Fruit fly (Drosophila melanogaster): ENCODE measurements around the gene Pbp95.
A peak's percentile ranks its signal among the peaks of the same experiment; 100 is the strongest.

The Pbp95 gene

DNA sequence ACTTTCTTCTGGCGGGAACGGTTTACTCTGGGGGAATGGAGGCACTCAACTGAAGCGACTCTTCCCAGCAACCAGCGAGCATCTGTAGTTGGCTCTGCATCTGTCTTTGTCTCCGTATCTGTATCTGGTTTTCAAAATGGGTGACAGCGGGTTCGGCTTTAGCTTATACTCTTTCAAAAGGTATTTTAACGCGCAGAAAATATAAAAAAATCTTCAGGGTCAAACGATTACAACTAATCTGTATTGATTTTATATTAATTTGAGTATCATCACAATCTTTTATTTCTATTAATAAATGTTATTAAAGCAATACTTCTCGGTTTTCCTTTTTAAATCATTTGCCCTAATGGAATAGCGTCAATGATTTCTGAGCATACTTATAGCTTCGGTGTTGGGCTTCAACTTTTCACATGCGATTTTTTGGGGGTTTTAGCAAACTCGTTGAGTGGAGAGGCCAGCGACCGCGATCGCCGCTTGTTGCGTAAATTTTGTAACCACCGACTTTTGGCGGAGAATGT, 16.0 kb downstream of the Pbp95 start, which contains the start of gene ImpE3 (continued):
- TF ChIP-seq dsx (GFP tag; optimal IDR thresholded peaks at IDR 0.05; ENCODE audit: poor library complexity, severe bottlenecking) = peak; percentile 16
- TF ChIP-seq CG4318 (GFP tag; optimal IDR thresholded peaks at IDR 0.05) = peak; percentile 3
- peak; percentile 81 for TF ChIP-seq lz (GFP tag; optimal IDR thresholded peaks at IDR 0.05)
- TF ChIP-seq CG1621 (tag; optimal IDR thresholded peaks at IDR 0.05) = no peak
- TF ChIP-seq CG6808 (GFP tag; optimal IDR thresholded peaks at IDR 0.05) = peak; percentile 37
- TF ChIP-seq ss (GFP tag; optimal IDR thresholded peaks at IDR 0.05) = peak in 1 of 2 experiments; percentile 2
- TF ChIP-seq CG7368 (GFP tag; optimal IDR thresholded peaks at IDR 0.05) = peak; percentile 23
- TF ChIP-seq eg (GFP tag; IDR thresholded peaks at IDR 0.05) = no peak
- TF ChIP-seq acj6 (GFP tag; optimal IDR thresholded peaks at IDR 0.05) = peak; percentile 53
- peak; percentile 50 for TF ChIP-seq OdsH (GFP tag; optimal IDR thresholded peaks at IDR 0.05)
- TF ChIP-seq CG16779 (tag; optimal IDR thresholded peaks at IDR 0.05) = no peak
- peak; percentile 41; the same call in 2 of the 3 replicates for TF ChIP-seq CG8119 (GFP tag; IDR thresholded peaks at IDR 0.05)

DNA sequence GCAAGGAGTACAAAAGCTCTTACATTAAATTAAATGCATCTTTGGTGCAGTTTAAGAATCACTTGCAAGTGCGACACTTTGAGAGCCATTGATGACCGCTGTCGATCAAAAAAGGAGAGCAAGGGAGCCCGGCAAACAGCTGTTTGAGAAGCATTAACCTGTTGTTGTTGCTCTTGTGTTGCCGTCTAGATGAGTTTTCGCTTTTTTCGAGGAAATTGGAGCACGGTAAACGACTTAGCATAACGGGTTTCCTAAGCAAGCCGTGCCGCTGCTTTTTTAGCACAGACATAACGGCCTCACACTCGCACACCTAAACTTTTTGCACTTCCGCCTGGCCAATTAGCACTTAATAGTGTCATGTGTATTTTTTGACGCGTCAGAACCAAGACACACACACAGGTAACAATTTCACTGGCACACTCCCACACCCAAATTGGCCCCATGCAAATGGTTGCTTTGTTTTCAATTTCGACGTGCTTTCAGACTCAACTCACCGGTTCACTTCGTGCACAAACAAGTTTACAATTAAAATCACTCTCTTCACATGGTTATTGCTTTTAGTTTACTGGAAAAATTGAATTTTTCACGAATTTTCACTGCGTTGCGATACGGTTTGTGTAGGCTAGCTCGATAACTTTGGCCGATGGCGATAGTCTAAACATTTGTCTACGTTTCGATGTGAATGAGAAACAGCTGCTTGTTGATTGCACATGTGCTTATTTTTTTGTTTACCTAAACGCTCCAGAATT, 16.7 kb downstream of the Pbp95 start, which contains the start of the genes CG10903 and CG2747:
Gene CG10903, plus strand, starts transcription at position 261 of the 749 bp plus-strand sequence.
Gene CG2747, minus strand, starts transcription at position 640 of the 749 bp plus-strand sequence.
- no peak for TF ChIP-seq CG6854 (GFP tag; optimal IDR thresholded peaks at IDR 0.05)
- no peak for TF ChIP-seq CG10669 (GFP tag; optimal IDR thresholded peaks at IDR 0.05)
- TF ChIP-seq dsx (GFP tag; optimal IDR thresholded peaks at IDR 0.05; ENCODE audit: poor library complexity, severe bottlenecking) = no peak
- TF ChIP-seq CG11762 (GFP tag; optimal IDR thresholded peaks at IDR 0.05; ENCODE audit: insufficient read depth) = no peak
- peak; percentile 93 for TF ChIP-seq fkh (GFP tag; optimal IDR thresholded peaks at IDR 0.05)
- TF ChIP-seq salr (GFP tag; optimal IDR thresholded peaks at IDR 0.05) = no peak
- TF ChIP-seq CG6276 (GFP tag; optimal IDR thresholded peaks at IDR 0.05) = no peak
- TF ChIP-seq CG9139 (GFP tag; optimal IDR thresholded peaks at IDR 0.05) = no peak
- no peak for TF ChIP-seq CG6792 (GFP tag; optimal IDR thresholded peaks at IDR 0.05)
- TF ChIP-seq CG6163 (GFP tag; IDR thresholded peaks at IDR 0.05) = 0 out of 3 replicates have a peak, but pooled peaks have one; percentile 21
- no peak for TF ChIP-seq achi (GFP tag; optimal IDR thresholded peaks at IDR 0.05)
- no peak for TF ChIP-seq CG31627 (GFP tag; optimal IDR thresholded peaks at IDR 0.05)
- TF ChIP-seq ss (GFP tag; optimal IDR thresholded peaks at IDR 0.05) = no peak
- no peak for TF ChIP-seq net (GFP tag; optimal IDR thresholded peaks at IDR 0.05)
- TF ChIP-seq CG8119 (GFP tag; IDR thresholded peaks at IDR 0.05) = no peak
- no peak for TF ChIP-seq fd85E (GFP tag; optimal IDR thresholded peaks at IDR 0.05)
- no peak for TF ChIP-seq Eip93F (GFP tag; optimal IDR thresholded peaks at IDR 0.05)
- TF ChIP-seq Lpt (GFP tag; optimal IDR thresholded peaks at IDR 0.05) = no peak
- no peak for TF ChIP-seq CG3032 (tag; optimal IDR thresholded peaks at IDR 0.05)
- TF ChIP-seq Sox15 (GFP tag; optimal IDR thresholded peaks at IDR 0.05) = no peak
- no peak; the same call in 1 of the 2 replicates for TF ChIP-seq CG15336 (GFP tag; IDR thresholded peaks at IDR 0.05)
- no peak for TF ChIP-seq topi (GFP tag; optimal IDR thresholded peaks at IDR 0.05)
- no peak for TF ChIP-seq spab (GFP tag; optimal IDR thresholded peaks at IDR 0.05)
- TF ChIP-seq Smox (GFP tag; optimal IDR thresholded peaks at IDR 0.05) = no peak
- no peak for TF ChIP-seq acj6 (GFP tag; optimal IDR thresholded peaks at IDR 0.05)
- TF ChIP-seq lz (GFP tag; optimal IDR thresholded peaks at IDR 0.05) = no peak
- TF ChIP-seq Blimp-1 (GFP tag; optimal IDR thresholded peaks at IDR 0.05) = peak; percentile 65
- TF ChIP-seq eg (GFP tag; IDR thresholded peaks at IDR 0.05) = no peak
- TF ChIP-seq vri (GFP tag; optimal IDR thresholded peaks at IDR 0.05) = no peak
- TF ChIP-seq cyc (GFP tag; optimal IDR thresholded peaks at IDR 0.05) = no peak
- TF ChIP-seq CG1621 (tag; optimal IDR thresholded peaks at IDR 0.05) = no peak
- TF ChIP-seq Hr39 (GFP tag; optimal IDR thresholded peaks at IDR 0.05) = no peak
- no peak for TF ChIP-seq CG34406 (GFP tag; optimal IDR thresholded peaks at IDR 0.05)
- TF ChIP-seq Eip78C (GFP tag) = peak; percentile 73
- TF ChIP-seq CG32006 (GFP tag; optimal IDR thresholded peaks at IDR 0.05) = no peak
- no peak for TF ChIP-seq CG16779 (tag; optimal IDR thresholded peaks at IDR 0.05)
- TF ChIP-seq Gug (GFP tag; IDR thresholded peaks at IDR 0.05) = no peak
- TF ChIP-seq Sox14 (GFP tag; optimal IDR thresholded peaks at IDR 0.05) = peak; percentile 59
- TF ChIP-seq CG11294 (GFP tag; IDR thresholded peaks at IDR 0.05) = no peak
- TF ChIP-seq svp (GFP tag) = peak; percentile 51
- no peak for TF ChIP-seq CG11902 (GFP tag; optimal IDR thresholded peaks at IDR 0.05)
